Worm (Caenorhabditis elegans) whole organism, L2 larva: ENCODE results near the gene clec-163.

ENCODE experiments used
- C34F6.9 ChIP-seq: fragments of 150-350 bp; optimal IDR thresholded peaks from 2 replicates; lab custom pipeline; 2014; ENCODE audit warnings: missing biosample characterization, missing genetic modification characterization
- F13H6.1 ChIP-seq: sonication (generic microtip); optimal IDR thresholded peaks from 2 replicates; lab custom pipeline; 2016; ENCODE audit warnings: missing genetic modification characterization, missing compliant biosample characterization
- R02D3.7 ChIP-seq: fragments of 150-350 bp; optimal IDR thresholded peaks from 2 replicates; lab custom pipeline; 2014; ENCODE audit warnings: missing biosample characterization, missing genetic modification characterization
- Y55F3AM.14 ChIP-seq: fragments of 200-800 bp; sonication (Bioruptor generic); optimal IDR thresholded peaks from 2 replicates; lab custom pipeline; 2018; ENCODE audit warnings: mild to moderate bottlenecking, missing genetic modification characterization, missing compliant biosample characterization
- ZK546.5 ChIP-seq: sonication (generic microtip); optimal IDR thresholded peaks from 2 replicates; lab custom pipeline; 2017; ENCODE audit warnings: missing biosample characterization, missing genetic modification characterization
- alr-1 ChIP-seq: fragments of 150-350 bp; optimal IDR thresholded peaks from 2 replicates; lab custom pipeline; 2014; ENCODE audit warnings: missing biosample characterization, missing genetic modification characterization
- aly-2 ChIP-seq: fragments of 150-350 bp; optimal IDR thresholded peaks from 2 replicates; lab custom pipeline; 2014; ENCODE audit warnings: missing biosample characterization, missing genetic modification characterization
- ama-1 ChIP-seq: fragments of 150-350 bp; optimal IDR thresholded peaks from 2 replicates; lab custom pipeline; 2018; ENCODE audit warnings: inconsistent platforms
- blmp-1 ChIP-seq: sonication (generic microtip); optimal IDR thresholded peaks from 2 replicates; lab custom pipeline; 2017; ENCODE audit warnings: missing genetic modification characterization, mild to moderate bottlenecking, missing compliant biosample characterization, antibody characterized with exemption, moderate library complexity; ENCODE audit not compliant: insufficient read depth
- ceh-16 ChIP-seq: fragments of 150-350 bp; optimal IDR thresholded peaks from 2 replicates; lab custom pipeline; 2014; ENCODE audit warnings: missing biosample characterization, missing genetic modification characterization
- ceh-82 ChIP-seq: fragments of 150-350 bp; optimal IDR thresholded peaks from 2 replicates; lab custom pipeline; 2014; ENCODE audit warnings: missing biosample characterization, missing genetic modification characterization
- crh-2 ChIP-seq: sonication (generic microtip); optimal IDR thresholded peaks from 2 replicates; lab custom pipeline; 2017; ENCODE audit warnings: missing biosample characterization, missing genetic modification characterization
- dmd-4 ChIP-seq: sonication (generic microtip); optimal IDR thresholded peaks from 2 replicates; lab custom pipeline; 2017; ENCODE audit warnings: missing biosample characterization, missing genetic modification characterization
- egl-27 ChIP-seq: sonication (generic microtip); optimal IDR thresholded peaks from 3 replicates; lab custom pipeline; 2017; ENCODE audit warnings: missing biosample characterization, missing genetic modification reagents, missing genetic modification characterization
- elt-1 ChIP-seq: fragments of 150-350 bp; optimal IDR thresholded peaks from 2 replicates; lab custom pipeline; 2014; ENCODE audit warnings: missing biosample characterization, missing genetic modification characterization
- elt-3 ChIP-seq: sonication (generic microtip); optimal IDR thresholded peaks from 2 replicates; lab custom pipeline; 2017; ENCODE audit warnings: missing biosample characterization, missing genetic modification characterization
- fos-1 ChIP-seq: fragments of 150-350 bp; optimal IDR thresholded peaks from 2 replicates; lab custom pipeline; 2014; ENCODE audit warnings: missing biosample characterization, missing genetic modification characterization
- gmeb-1 ChIP-seq: fragments of 150-350 bp; optimal IDR thresholded peaks from 2 replicates; lab custom pipeline; 2014; ENCODE audit warnings: missing biosample characterization, missing genetic modification characterization
- lin-11 ChIP-seq: fragments of 150-350 bp; sonication (generic microtip); optimal IDR thresholded peaks from 2 replicates; lab custom pipeline; 2014; ENCODE audit warnings: missing biosample characterization, missing genetic modification characterization, inconsistent platforms, mixed read lengths
- lin-13 ChIP-seq: fragments of 150-350 bp; optimal IDR thresholded peaks from 2 replicates; lab custom pipeline; 2014; ENCODE audit warnings: missing biosample characterization, missing genetic modification reagents, missing genetic modification characterization
- lin-39 ChIP-seq: fragments of 150-350 bp; optimal IDR thresholded peaks from 2 replicates; lab custom pipeline; 2014; ENCODE audit warnings: missing biosample characterization, missing genetic modification reagents, missing genetic modification characterization
- lsy-2 ChIP-seq, 2 experiments: fragments of 150-350 bp in 1 of 2; sonication (generic microtip) in 1 of 2; optimal IDR thresholded peaks; 2 replicates each; lab custom pipeline; 2014 to 2017; ENCODE audit warnings: missing biosample characterization in 2 of 2, missing genetic modification characterization in 2 of 2
- mab-5 ChIP-seq: fragments of 150-350 bp; optimal IDR thresholded peaks from 2 replicates; lab custom pipeline; 2014; ENCODE audit warnings: missing biosample characterization, missing genetic modification characterization
- mbf-1 ChIP-seq: sonication (generic microtip); optimal IDR thresholded peaks from 2 replicates; lab custom pipeline; 2017; ENCODE audit warnings: missing biosample characterization, missing genetic modification characterization
- mdl-1 ChIP-seq, 2 experiments: fragments of 150-350 bp in 1 of 2; sonication (generic microtip) in 1 of 2; optimal IDR thresholded peaks; 2 replicates each; lab custom pipeline; 2017; ENCODE audit warnings: missing biosample characterization in 2 of 2, missing genetic modification characterization in 2 of 2
- nhr-10 ChIP-seq: sonication (generic microtip); optimal IDR thresholded peaks from 2 replicates; lab custom pipeline; 2017; ENCODE audit warnings: missing biosample characterization, missing genetic modification characterization
- nhr-11 ChIP-seq: fragments of 150-350 bp; optimal IDR thresholded peaks from 2 replicates; lab custom pipeline; 2014; ENCODE audit warnings: missing biosample characterization, missing genetic modification characterization
- nhr-12 ChIP-seq: fragments of 150-350 bp; optimal IDR thresholded peaks from 2 replicates; lab custom pipeline; 2014; ENCODE audit warnings: missing biosample characterization, missing genetic modification characterization
- nhr-129 ChIP-seq: fragments of 150-350 bp; optimal IDR thresholded peaks from 2 replicates; lab custom pipeline; 2014; ENCODE audit warnings: missing biosample characterization, missing genetic modification characterization
- nhr-21 ChIP-seq: fragments of 150-350 bp; optimal IDR thresholded peaks from 2 replicates; lab custom pipeline; 2014; ENCODE audit warnings: missing biosample characterization, missing genetic modification characterization
- nhr-23 ChIP-seq: fragments of 150-350 bp; optimal IDR thresholded peaks from 2 replicates; lab custom pipeline; 2014; ENCODE audit warnings: missing biosample characterization, missing genetic modification reagents, missing genetic modification characterization
- nhr-237 ChIP-seq: fragments of 150-350 bp; optimal IDR thresholded peaks from 2 replicates; lab custom pipeline; 2014; ENCODE audit warnings: missing biosample characterization, missing genetic modification characterization
- nhr-25 ChIP-seq: fragments of 150-350 bp; sonication (generic microtip); optimal IDR thresholded peaks from 3 replicates; lab custom pipeline; 2014; ENCODE audit warnings: missing biosample characterization, missing genetic modification characterization
- nhr-6 ChIP-seq: fragments of 150-350 bp; optimal IDR thresholded peaks from 2 replicates; lab custom pipeline; 2014; ENCODE audit warnings: missing biosample characterization, missing genetic modification characterization
- nhr-77 ChIP-seq: fragments of 150-350 bp; optimal IDR thresholded peaks from 2 replicates; lab custom pipeline; 2014; ENCODE audit warnings: missing biosample characterization, missing genetic modification characterization
- peb-1 ChIP-seq: fragments of 150-350 bp; optimal IDR thresholded peaks from 2 replicates; lab custom pipeline; 2014; ENCODE audit warnings: missing biosample characterization, missing genetic modification characterization
- sem-4 ChIP-seq: fragments of 150-350 bp; optimal IDR thresholded peaks from 2 replicates; lab custom pipeline; 2014; ENCODE audit warnings: missing biosample characterization, missing genetic modification reagents, missing genetic modification characterization
- skn-1 ChIP-seq: sonication (generic microtip); optimal IDR thresholded peaks from 2 replicates; lab custom pipeline; 2017; ENCODE audit warnings: missing biosample characterization, missing genetic modification characterization
- sma-3 ChIP-seq: sonication (generic microtip); optimal IDR thresholded peaks from 2 replicates; lab custom pipeline; 2016; ENCODE audit warnings: missing genetic modification reagents, missing genetic modification characterization, missing compliant biosample characterization
- sma-9 ChIP-seq, 2 experiments: fragments of 150-350 bp in 1 of 2; sonication (generic microtip) in 1 of 2; optimal IDR thresholded peaks; 2 replicates each; lab custom pipeline; 2014 to 2016; ENCODE audit warnings: missing genetic modification characterization in 2 of 2, mild to moderate bottlenecking in 1 of 2, missing biosample characterization in 1 of 2, missing compliant biosample characterization in 1 of 2, missing genetic modification reagents in 1 of 2, moderate library complexity in 1 of 2
- snpc-4 ChIP-seq: fragments of 150-350 bp; optimal IDR thresholded peaks from 2 replicates; lab custom pipeline; 2014; ENCODE audit warnings: missing biosample characterization, missing genetic modification characterization
- unc-39 ChIP-seq: fragments of 150-350 bp; optimal IDR thresholded peaks from 2 replicates; lab custom pipeline; 2014; ENCODE audit warnings: missing biosample characterization, missing genetic modification characterization
- unc-55 ChIP-seq: fragments of 150-350 bp; sonication (generic microtip); optimal IDR thresholded peaks from 3 replicates; lab custom pipeline; 2014; ENCODE audit warnings: missing biosample characterization, missing genetic modification reagents, missing genetic modification characterization
- unc-62 ChIP-seq: fragments of 150-350 bp; optimal IDR thresholded peaks from 2 replicates; lab custom pipeline; 2014; ENCODE audit warnings: missing biosample characterization, missing genetic modification reagents, missing genetic modification characterization
- zag-1 ChIP-seq: fragments of 150-350 bp; optimal IDR thresholded peaks from 2 replicates; lab custom pipeline; 2014; ENCODE audit warnings: missing biosample characterization, missing genetic modification characterization
- ztf-1 ChIP-seq: fragments of 200-800 bp; sonication (Bioruptor generic); conservative IDR thresholded peaks from 2 replicates; pipeline ENCODE4 v1.3.6; 2022; ENCODE audit warnings: missing genetic modification characterization, missing compliant biosample characterization
- ztf-11 ChIP-seq: sonication (generic microtip); optimal IDR thresholded peaks from 2 replicates; lab custom pipeline; 2017; ENCODE audit warnings: missing biosample characterization, missing genetic modification characterization
- ztf-4 ChIP-seq: fragments of 150-350 bp; optimal IDR thresholded peaks from 2 replicates; lab custom pipeline; 2014; ENCODE audit warnings: missing biosample characterization, missing genetic modification characterization

Gene clec-163

ce11 chrIII:10806821-10807220 is 12.7 kb downstream of the clec-163 start:
- no peak for TF ChIP-seq nhr-12 (tag; lab: Kevin White, UChicago)
- TF ChIP-seq unc-55 (GFP tag; lab: Kevin White, UChicago), result peak; percentile 52

- TF ChIP-seq ztf-4 (tag; lab: Kevin White, UChicago) (no peak), nhr-237 (tag; lab: Kevin White, UChicago) (no peak), R02D3.7 (tag; lab: Kevin White, UChicago) (no peak), nhr-25 (no peak), lin-13 (no peak), unc-39 (tag; lab: Kevin White, UChicago) (no peak), zag-1 (tag; lab: Kevin White, UChicago) (no peak), lsy-2 (tag; optimal IDR thresholded peaks at IDR 0.05; lab: Kevin White, UChicago) (no peak), ztf-1 (GFP tag; lab: Robert Waterston, UW) (no peak), lin-39 (tag; lab: Kevin White, UChicago) (no peak)
- TF ChIP-seq, all 48 proteins: peak for 0
Measured at ce11 chrIII:10807236-10807635, 13.1 kb downstream of the clec-163 start.

ce11 chrIII:10807956-10808355 is 13.8 kb downstream of the clec-163 start:
- TF ChIP-seq ztf-4 (tag; lab: Kevin White, UChicago) (peak; percentile 5), ztf-1 (GFP tag; lab: Robert Waterston, UW) (no peak), Y55F3AM.14 (no peak), peb-1 (tag; lab: Kevin White, UChicago) (no peak), sma-3 (GFP tag; lab: Kevin White, UChicago) (no peak), unc-55 (GFP tag; lab: Kevin White, UChicago) (peak; percentile 57), dmd-4 (tag; lab: Kevin White, UChicago) (no peak), nhr-23 (tag; lab: Kevin White, UChicago) (no peak), nhr-11 (no peak), mab-5 (tag; lab: Kevin White, UChicago) (no peak), ztf-11 (tag; lab: Kevin White, UChicago) (no peak), nhr-237 (tag; lab: Kevin White, UChicago) (no peak), lin-13 (no peak), sma-9 (GFP tag; optimal IDR thresholded peaks at IDR 0.05; lab: Kevin White, UChicago) (peak; percentile 9), sma-9 (tag; optimal IDR thresholded peaks at IDR 0.05; lab: Kevin White, UChicago) (no peak), nhr-12 (tag; lab: Kevin White, UChicago) (no peak), zag-1 (tag; lab: Kevin White, UChicago) (no peak), elt-3 (tag; lab: Kevin White, UChicago) (no peak), ceh-82 (no peak), F13H6.1 (peak; percentile 21), lin-11 (tag; lab: Kevin White, UChicago) (no peak), C34F6.9 (tag; lab: Kevin White, UChicago) (peak; percentile 51), skn-1 (tag; lab: Kevin White, UChicago) (no peak), lsy-2 (tag; optimal IDR thresholded peaks at IDR 0.05; lab: Kevin White, UChicago) (peak in 1 of 2 experiments; percentile 31), ceh-16 (tag; lab: Kevin White, UChicago) (no peak), nhr-77 (no peak), R02D3.7 (tag; lab: Kevin White, UChicago) (no peak), mdl-1 (tag; optimal IDR thresholded peaks at IDR 0.05; lab: Kevin White, UChicago) (no peak), nhr-21 (no peak), sem-4 (no peak), ama-1 (no peak), alr-1 (no peak), gmeb-1 (no peak), crh-2 (tag; lab: Kevin White, UChicago) (no peak), lin-39 (tag; lab: Kevin White, UChicago) (no peak), elt-1 (tag; lab: Kevin White, UChicago) (no peak), snpc-4 (tag; lab: Kevin White, UChicago) (no peak), egl-27 (tag; lab: Kevin White, UChicago) (no peak), aly-2 (tag; lab: Kevin White, UChicago) (no peak), blmp-1 (no peak), mbf-1 (tag; lab: Kevin White, UChicago) (no peak), nhr-25 (no peak), nhr-129 (tag; lab: Kevin White, UChicago) (peak; percentile 51), nhr-6 (tag; lab: Kevin White, UChicago) (no peak), nhr-10 (tag; lab: Kevin White, UChicago) (no peak), unc-62 (GFP tag; lab: Kevin White, UChicago) (no peak), fos-1 (tag; lab: Kevin White, UChicago) (peak; percentile 31), ZK546.5 (tag; lab: Kevin White, UChicago) (no peak), unc-39 (tag; lab: Kevin White, UChicago) (no peak)
